Worm (Caenorhabditis elegans) whole organism, mixed stage, embryonic: ENCODE data around the gene eel-1.

ENCODE experiments used
- M03D4.4 ChIP-seq: sonication (generic microtip); optimal IDR thresholded peaks from 2 replicates; lab custom pipeline; 2017; ENCODE audit warnings: mild to moderate bottlenecking, missing genetic modification characterization, missing compliant biosample characterization
- bed-3 ChIP-seq: fragments of 200-800 bp; sonication (Bioruptor generic); optimal IDR thresholded peaks from 3 replicates; lab custom pipeline; 2018; ENCODE audit warnings: mild to moderate bottlenecking, missing genetic modification characterization, moderate library complexity, missing compliant biosample characterization
- blmp-1 ChIP-seq: fragments of 150-350 bp; optimal IDR thresholded peaks from 2 replicates; lab custom pipeline; 2014; ENCODE audit warnings: missing biosample characterization, missing genetic modification characterization
- ceh-43 ChIP-seq: fragments of 200-800 bp; sonication (Bioruptor generic); optimal IDR thresholded peaks from 2 replicates; lab custom pipeline; 2018; ENCODE audit warnings: mild to moderate bottlenecking, missing genetic modification characterization, moderate library complexity, missing compliant biosample characterization
- ceh-83 ChIP-seq: fragments of 200-800 bp; sonication (Bioruptor generic); optimal IDR thresholded peaks from 2 replicates; lab custom pipeline; 2018; ENCODE audit warnings: mild to moderate bottlenecking, missing genetic modification characterization, missing compliant biosample characterization
- ces-1 ChIP-seq: fragments of 150-350 bp; optimal IDR thresholded peaks from 2 replicates; lab custom pipeline; 2014; ENCODE audit warnings: missing biosample characterization, missing genetic modification reagents, missing genetic modification characterization
- cnd-1 ChIP-seq: fragments of 200-800 bp; sonication (Bioruptor generic); optimal IDR thresholded peaks from 2 replicates; lab custom pipeline; 2018; ENCODE audit warnings: mild to moderate bottlenecking, missing genetic modification characterization, missing compliant biosample characterization
- drap-1 ChIP-seq: fragments of 200-800 bp; sonication (Bioruptor generic); optimal IDR thresholded peaks from 3 replicates; lab custom pipeline; 2018; ENCODE audit warnings: mild to moderate bottlenecking, missing genetic modification characterization, missing compliant biosample characterization
- elt-1 ChIP-seq: sonication (generic microtip); optimal IDR thresholded peaks from 2 replicates; lab custom pipeline; 2017; ENCODE audit warnings: missing genetic modification characterization, mild to moderate bottlenecking, missing compliant biosample characterization, antibody characterized with exemption, moderate library complexity, borderline replicate concordance; ENCODE audit not compliant: insufficient read depth
- ham-2 ChIP-seq: fragments of 200-800 bp; sonication (Bioruptor generic); optimal IDR thresholded peaks from 2 replicates; lab custom pipeline; 2018; ENCODE audit warnings: mild to moderate bottlenecking, missing genetic modification characterization, missing compliant biosample characterization
- hlh-1 ChIP-seq: fragments of 150-350 bp; optimal IDR thresholded peaks from 2 replicates; lab custom pipeline; 2014; ENCODE audit warnings: missing biosample characterization, missing genetic modification reagents, missing genetic modification characterization
- lin-13 ChIP-seq: fragments of 150-350 bp; optimal IDR thresholded peaks from 2 replicates; lab custom pipeline; 2014; ENCODE audit warnings: missing biosample characterization, missing genetic modification characterization
- lin-32 ChIP-seq: fragments of 200-800 bp; sonication (Bioruptor generic); optimal IDR thresholded peaks from 2 replicates; lab custom pipeline; 2018; ENCODE audit warnings: mild to moderate bottlenecking, missing genetic modification characterization, missing compliant biosample characterization
- lsy-2 ChIP-seq: fragments of 150-350 bp; optimal IDR thresholded peaks from 2 replicates; lab custom pipeline; 2014; ENCODE audit warnings: missing biosample characterization, missing genetic modification characterization
- mab-5 ChIP-seq: fragments of 150-350 bp; optimal IDR thresholded peaks from 2 replicates; lab custom pipeline; 2014; ENCODE audit warnings: missing biosample characterization, missing genetic modification characterization
- mep-1 ChIP-seq: fragments of 150-350 bp; optimal IDR thresholded peaks from 2 replicates; lab custom pipeline; 2017; ENCODE audit warnings: missing biosample characterization, missing genetic modification reagents, missing genetic modification characterization, inconsistent platforms
- mls-2 ChIP-seq: sonication (generic microtip); optimal IDR thresholded peaks from 2 replicates; lab custom pipeline; 2016; ENCODE audit warnings: mild to moderate bottlenecking, missing genetic modification characterization, moderate library complexity, missing compliant biosample characterization
- nhr-2 ChIP-seq: fragments of 150-350 bp; optimal IDR thresholded peaks from 2 replicates; lab custom pipeline; 2014; ENCODE audit warnings: missing biosample characterization, missing genetic modification characterization
- nhr-28 ChIP-seq: fragments of 150-350 bp; optimal IDR thresholded peaks from 2 replicates; lab custom pipeline; 2014; ENCODE audit warnings: missing biosample characterization, missing genetic modification characterization
- nhr-76 ChIP-seq: sonication (generic microtip); optimal IDR thresholded peaks from 2 replicates; lab custom pipeline; 2017; ENCODE audit warnings: missing biosample characterization, missing genetic modification characterization
- pha-4 ChIP-seq: fragments of 150-350 bp; optimal IDR thresholded peaks from 2 replicates; lab custom pipeline; 2018; ENCODE audit warnings: missing biosample characterization, missing genetic modification reagents, missing genetic modification characterization
- sem-2 ChIP-seq: fragments of 200-800 bp; sonication (Bioruptor generic); optimal IDR thresholded peaks from 2 replicates; lab custom pipeline; 2018; ENCODE audit warnings: mild to moderate bottlenecking, missing genetic modification characterization, missing compliant biosample characterization
- snpc-4 ChIP-seq: fragments of 150-350 bp; optimal IDR thresholded peaks from 2 replicates; lab custom pipeline; 2014; ENCODE audit warnings: missing biosample characterization, missing genetic modification characterization
- sptf-1 ChIP-seq: sonication (generic microtip); optimal IDR thresholded peaks from 2 replicates; lab custom pipeline; 2017; ENCODE audit warnings: mild to moderate bottlenecking, missing genetic modification characterization, moderate library complexity, missing compliant biosample characterization
- tbx-8 ChIP-seq: fragments of 200-800 bp; sonication (Bioruptor generic); optimal IDR thresholded peaks from 2 replicates; lab custom pipeline; 2018; ENCODE audit warnings: mild to moderate bottlenecking, missing genetic modification characterization, moderate library complexity, missing compliant biosample characterization
- unc-39 ChIP-seq: fragments of 150-350 bp; optimal IDR thresholded peaks from 2 replicates; lab custom pipeline; 2014; ENCODE audit warnings: missing biosample characterization, missing genetic modification characterization
- unc-62 ChIP-seq: fragments of 150-350 bp; optimal IDR thresholded peaks from 2 replicates; lab custom pipeline; 2014; ENCODE audit warnings: missing biosample characterization, missing genetic modification reagents, missing genetic modification characterization
- zip-8 ChIP-seq: fragments of 150-350 bp; optimal IDR thresholded peaks from 2 replicates; lab custom pipeline; 2014; ENCODE audit warnings: missing biosample characterization, missing genetic modification characterization
- ztf-11 ChIP-seq: fragments of 150-350 bp; optimal IDR thresholded peaks from 2 replicates; lab custom pipeline; 2014; ENCODE audit warnings: missing biosample characterization, missing genetic modification characterization

Gene eel-1

ce11 chrIV:3055320-3055719, 5.4 kb upstream of the eel-1 start:
- no peak for TF ChIP-seq pha-4
- peak; percentile 44 for TF ChIP-seq lsy-2 (tag; lab: Kevin White, UChicago)
- no peak for TF ChIP-seq nhr-76 (tag; lab: Kevin White, UChicago)
- TF ChIP-seq ces-1 = peak; percentile 4
- peak; percentile 24 for TF ChIP-seq sptf-1
- TF ChIP-seq sem-2 (GFP tag; lab: Kevin White, UChicago) = no peak
- peak; percentile 1 for TF ChIP-seq mep-1 (tag; lab: Kevin White, UChicago)
- no peak for TF ChIP-seq lin-32 (GFP tag; lab: Kevin White, UChicago)
- TF ChIP-seq ceh-43 = peak; percentile 69

ce11 chrIV:3053428-3053827, 3.5 kb upstream of the eel-1 start, which contains the start of gene ivph-3:
Gene ivph-3, plus strand, starts transcription at chrIV:3053728.
- no peak for TF ChIP-seq blmp-1 (tag; lab: Kevin White, UChicago)
- no peak for TF ChIP-seq mab-5 (tag; lab: Kevin White, UChicago)
- no peak for TF ChIP-seq cnd-1
- no peak for TF ChIP-seq nhr-76 (tag; lab: Kevin White, UChicago)
- no peak for TF ChIP-seq M03D4.4
- TF ChIP-seq ham-2 (GFP tag; lab: Kevin White, UChicago) = no peak
- TF ChIP-seq lsy-2 (tag; lab: Kevin White, UChicago) = no peak
- no peak for TF ChIP-seq zip-8 (tag; lab: Kevin White, UChicago)
- no peak for TF ChIP-seq lin-13 (tag; lab: Kevin White, UChicago)
- no peak for TF ChIP-seq pha-4
- TF ChIP-seq elt-1 (tag; lab: Kevin White, UChicago) = no peak
- no peak for TF ChIP-seq lin-32 (GFP tag; lab: Kevin White, UChicago)
- no peak for TF ChIP-seq drap-1
- TF ChIP-seq snpc-4 (tag; lab: Kevin White, UChicago) = no peak
- no peak for TF ChIP-seq ztf-11 (tag; lab: Kevin White, UChicago)
- no peak for TF ChIP-seq bed-3 (GFP tag; lab: Kevin White, UChicago)
- no peak for TF ChIP-seq ceh-83 (GFP tag; lab: Kevin White, UChicago)
- no peak for TF ChIP-seq unc-62 (GFP tag; lab: Kevin White, UChicago)
- TF ChIP-seq ceh-43 = no peak
- TF ChIP-seq sptf-1 = no peak

ce11 chrIV:3046889-3047288, 3.0 kb downstream of the eel-1 start:
- TF ChIP-seq lin-32 (GFP tag; lab: Kevin White, UChicago) = no peak
- no peak for TF ChIP-seq zip-8 (tag; lab: Kevin White, UChicago)
- TF ChIP-seq unc-39 = no peak

- no peak for TF ChIP-seq lin-13 (tag; lab: Kevin White, UChicago)
- TF ChIP-seq unc-39 = no peak
- TF ChIP-seq blmp-1 (tag; lab: Kevin White, UChicago) = no peak
- no peak for TF ChIP-seq mep-1 (tag; lab: Kevin White, UChicago)
- TF ChIP-seq ztf-11 (tag; lab: Kevin White, UChicago) = no peak
- no peak for TF ChIP-seq ham-2 (GFP tag; lab: Kevin White, UChicago)
- no peak for TF ChIP-seq sem-2 (GFP tag; lab: Kevin White, UChicago)
- no peak for TF ChIP-seq unc-62 (GFP tag; lab: Kevin White, UChicago)
- TF ChIP-seq hlh-1 (tag; lab: Kevin White, UChicago) = no peak
- no peak for TF ChIP-seq zip-8 (tag; lab: Kevin White, UChicago)
- TF ChIP-seq nhr-2 (tag; lab: Kevin White, UChicago) = no peak
- no peak for TF ChIP-seq mab-5 (tag; lab: Kevin White, UChicago)
- no peak for TF ChIP-seq lsy-2 (tag; lab: Kevin White, UChicago)
- no peak for TF ChIP-seq nhr-28 (tag; lab: Kevin White, UChicago)
- TF ChIP-seq elt-1 (tag; lab: Kevin White, UChicago) = no peak
- no peak for TF ChIP-seq pha-4
- TF ChIP-seq M03D4.4 = no peak
- TF ChIP-seq, all 35 proteins: peak for 0
Measured at ce11 chrIV:3046009-3046408, 3.9 kb downstream of the eel-1 start.

- TF ChIP-seq lin-13 (tag; lab: Kevin White, UChicago) (no peak), tbx-8 (GFP tag; lab: Kevin White, UChicago) (no peak), mls-2 (tag; lab: Kevin White, UChicago) (no peak), mab-5 (tag; lab: Kevin White, UChicago) (no peak)
Measured at ce11 chrIV:3044158-3044557, 5.7 kb downstream of the eel-1 start.
